Fruit fly (Drosophila melanogaster) Kc167 (cell line): ENCODE data around the gene CG13288.

ENCODE experiments used
- Myc ChIP-seq: fragments of >200 bp; optimal IDR thresholded peaks from 2 replicates; lab custom pipeline; 2017; ENCODE audit warnings: missing external identifiers
- Sin3A ChIP-seq: fragments of >200 bp; optimal IDR thresholded peaks from 2 replicates; lab custom pipeline; 2018; ENCODE audit warnings: missing external identifiers
- h ChIP-seq: fragments of >200 bp; optimal IDR thresholded peaks from 3 replicates; lab custom pipeline; 2018; ENCODE audit warnings: missing external identifiers
- insv ChIP-seq: fragments of >200 bp; optimal IDR thresholded peaks from 3 replicates; lab custom pipeline; 2018; ENCODE audit warnings: missing external identifiers
- psq ChIP-seq: fragments of >200 bp; optimal IDR thresholded peaks from 2 replicates; lab custom pipeline; 2017; ENCODE audit warnings: missing external identifiers
- ttk ChIP-seq: sonication (Bioruptor generic); optimal IDR thresholded peaks from 2 replicates; lab custom pipeline; 2017; ENCODE audit warnings: missing external identifiers

CG13288 gene

dm6 chr3L:5907077-5907476 lies at the start of gene CG13288:
Gene CG13288, plus strand, starts transcription at chr3L:5907381.
- TF ChIP-seq Myc (lab: Kevin White, UChicago) = no peak
- TF ChIP-seq Sin3A = no peak
- no peak for TF ChIP-seq insv (lab: Kevin White, UChicago)
- no peak for TF ChIP-seq psq (lab: Kevin White, UChicago)
- no peak for TF ChIP-seq ttk
- TF ChIP-seq h = no peak

dm6 chr3L:5859029-5859428 lies 48.2 kb upstream of the CG13288 start:
- TF ChIP-seq Myc (lab: Kevin White, UChicago) (no peak), h (no peak), insv (lab: Kevin White, UChicago) (no peak), Sin3A (no peak), psq (lab: Kevin White, UChicago) (no peak), ttk (no peak)

DNA sequence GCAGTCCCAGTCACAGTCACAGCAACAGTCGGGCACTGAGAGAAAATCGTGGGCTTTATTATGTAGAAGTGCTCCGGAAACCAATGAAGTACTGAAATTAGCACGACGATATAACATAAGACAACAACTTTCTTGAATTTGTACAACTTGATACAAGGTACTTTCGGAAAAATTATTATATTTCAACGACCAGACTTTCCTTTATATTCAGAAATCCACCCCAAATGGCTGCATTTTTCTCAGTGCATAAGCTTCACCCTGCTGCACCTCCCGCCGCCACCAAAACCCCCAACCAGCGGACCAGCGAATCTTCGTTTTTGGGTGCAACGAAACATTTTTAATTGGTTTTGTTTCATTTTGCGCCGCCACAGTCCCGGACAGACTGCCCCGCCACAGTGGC lies 44.2 kb upstream of the CG13288 start:
- no peak for TF ChIP-seq h
- TF ChIP-seq insv (lab: Kevin White, UChicago) = no peak
- TF ChIP-seq Myc (lab: Kevin White, UChicago) = no peak
- no peak for TF ChIP-seq psq (lab: Kevin White, UChicago)
- TF ChIP-seq Sin3A = no peak
- no peak for TF ChIP-seq ttk

DNA sequence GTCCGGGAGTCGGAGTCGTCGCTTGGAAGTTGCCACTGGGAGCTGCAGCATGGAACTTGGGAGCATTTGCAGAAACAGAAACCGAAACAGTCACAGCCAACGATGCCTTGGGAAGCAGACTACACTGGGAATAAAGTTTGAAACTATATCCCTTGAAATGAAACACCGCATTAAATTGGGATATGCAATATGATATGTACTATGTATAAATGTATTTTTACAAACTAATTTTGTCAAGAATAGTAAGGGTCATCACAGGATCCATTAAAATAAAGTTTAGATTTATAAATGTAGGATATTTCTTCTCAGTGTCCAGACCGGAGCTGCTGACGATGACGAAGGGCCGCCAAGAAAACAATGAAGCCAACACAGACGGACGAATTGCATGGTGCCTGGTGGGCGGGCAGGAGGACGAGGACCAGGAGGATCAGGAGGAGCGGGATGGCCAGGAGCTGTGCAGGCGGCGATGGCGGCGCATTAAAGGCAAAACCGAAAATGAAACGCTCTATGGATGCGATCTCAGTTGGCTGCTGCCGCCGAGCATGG lies 43.2 kb upstream of the CG13288 start:
- TF ChIP-seq ttk = no peak
- TF ChIP-seq h = no peak
- no peak for TF ChIP-seq insv (lab: Kevin White, UChicago)

dm6 chr3L:5866924-5867323 lies 40.3 kb upstream of the CG13288 start:
- TF ChIP-seq Myc (lab: Kevin White, UChicago) = no peak
- TF ChIP-seq ttk = no peak
- TF ChIP-seq h = no peak
- no peak for TF ChIP-seq Sin3A
- TF ChIP-seq insv (lab: Kevin White, UChicago) = no peak
- no peak for TF ChIP-seq psq (lab: Kevin White, UChicago)

DNA sequence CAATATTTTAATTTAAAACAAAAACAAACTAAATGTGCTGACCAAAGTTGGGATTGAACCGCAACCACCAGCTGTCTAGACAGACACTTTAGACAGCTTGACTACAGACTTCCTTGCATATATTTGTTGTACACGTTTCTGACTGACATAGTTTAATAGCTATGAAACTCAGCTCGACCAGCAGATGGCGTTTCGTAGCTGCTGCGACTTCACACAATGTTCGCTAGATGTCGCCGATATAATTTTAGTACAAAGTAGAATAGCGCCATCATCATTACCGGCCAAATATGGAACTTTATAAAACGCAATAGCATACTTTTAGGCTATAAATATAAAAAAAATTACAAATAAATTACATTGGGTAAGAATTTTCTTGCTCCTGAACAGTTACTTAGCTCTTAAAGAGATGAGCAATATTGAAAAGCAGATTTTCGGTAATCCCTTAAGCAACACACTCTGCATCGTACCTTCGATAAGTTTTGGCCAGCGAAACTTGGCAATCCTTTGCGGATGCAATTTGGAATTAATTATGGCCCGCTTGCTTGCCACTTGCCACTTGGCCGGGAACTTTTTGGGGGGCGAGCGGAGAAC lies 37.5 kb upstream of the CG13288 start:
- TF ChIP-seq Myc (lab: Kevin White, UChicago) (no peak), psq (lab: Kevin White, UChicago) (no peak), insv (lab: Kevin White, UChicago) (no peak), ttk (no peak), h (no peak), Sin3A (no peak)

DNA sequence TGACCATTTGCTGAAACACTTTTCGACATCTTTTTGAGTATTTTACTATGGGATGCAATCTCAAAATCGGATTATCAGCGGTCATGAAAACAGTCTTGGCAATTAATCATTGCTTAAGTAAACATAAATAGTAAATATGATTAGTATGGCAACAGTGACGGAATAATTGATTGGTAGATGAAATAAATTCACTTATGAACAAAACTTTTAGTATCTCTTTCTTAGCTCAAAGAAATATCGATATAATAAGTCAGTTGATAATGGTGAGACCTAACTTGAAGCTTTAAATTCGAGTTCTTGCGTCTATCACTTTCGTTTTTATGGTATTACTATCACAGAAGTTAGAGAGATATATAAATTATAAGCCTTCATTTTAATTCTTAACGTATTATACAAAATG lies 36.0 kb upstream of the CG13288 start, which contains the start of gene CG5568:
Gene CG5568 (plus strand): TSS at position 301 of the 400 bp plus-strand sequence.
- TF ChIP-seq h (no peak), psq (lab: Kevin White, UChicago) (no peak), Sin3A (no peak), Myc (lab: Kevin White, UChicago) (no peak), insv (lab: Kevin White, UChicago) (no peak), ttk (no peak)

DNA sequence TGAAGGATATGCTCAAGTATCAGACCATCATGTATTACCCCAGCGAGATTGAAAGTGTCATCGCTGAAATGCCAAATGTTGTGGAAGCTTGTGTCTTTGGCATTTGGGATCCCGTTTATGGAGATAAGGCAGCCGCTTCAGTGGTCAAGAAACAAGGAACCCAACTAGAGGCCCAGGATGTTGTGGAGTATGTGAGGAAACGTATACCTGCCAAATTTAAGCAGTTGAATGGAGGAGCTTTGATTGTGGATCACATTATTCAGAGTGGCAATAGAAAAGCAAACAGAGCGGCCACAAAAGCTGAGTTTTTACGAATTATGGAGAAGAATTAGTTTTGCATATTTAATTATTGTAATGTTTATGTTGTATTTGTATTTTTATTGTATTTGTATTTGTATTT lies 34.2 kb upstream of the CG13288 start, which contains the start of gene CG18586:
Gene CG18586 (plus strand): TSS at position 301 of the 400 bp plus-strand sequence.
- TF ChIP-seq Myc (lab: Kevin White, UChicago) (no peak), h (no peak), psq (lab: Kevin White, UChicago) (no peak), ttk (no peak), Sin3A (no peak), insv (lab: Kevin White, UChicago) (no peak)

DNA sequence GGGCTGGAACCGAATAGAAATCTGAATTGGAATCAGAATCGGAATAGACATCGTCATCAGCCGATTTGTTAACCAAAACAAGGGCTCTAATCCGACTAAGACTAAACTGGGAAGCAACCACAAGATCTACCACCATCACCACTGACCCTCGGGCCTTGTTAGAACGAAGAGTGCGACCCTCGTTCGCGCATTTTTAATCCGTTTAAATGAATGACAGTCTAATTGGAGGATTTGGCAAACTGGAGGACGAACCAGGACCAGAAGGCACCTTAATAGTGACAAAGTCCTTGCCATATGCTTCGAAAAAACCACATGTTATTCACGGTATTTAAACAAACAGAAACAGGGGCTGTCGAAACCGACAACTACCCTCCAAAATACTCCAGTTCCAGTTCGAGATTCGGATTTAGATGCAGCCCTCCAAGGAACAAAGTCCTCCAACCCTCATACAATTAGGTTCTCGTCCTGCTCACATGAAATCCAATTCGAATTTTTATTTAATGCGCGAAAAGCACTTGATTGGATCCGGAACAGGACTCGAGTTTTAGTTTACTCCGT lies 28.4 kb upstream of the CG13288 start:
- TF ChIP-seq h (no peak), Myc (lab: Kevin White, UChicago) (no peak), psq (lab: Kevin White, UChicago) (no peak), insv (lab: Kevin White, UChicago) (no peak), ttk (no peak), Sin3A (no peak)

DNA sequence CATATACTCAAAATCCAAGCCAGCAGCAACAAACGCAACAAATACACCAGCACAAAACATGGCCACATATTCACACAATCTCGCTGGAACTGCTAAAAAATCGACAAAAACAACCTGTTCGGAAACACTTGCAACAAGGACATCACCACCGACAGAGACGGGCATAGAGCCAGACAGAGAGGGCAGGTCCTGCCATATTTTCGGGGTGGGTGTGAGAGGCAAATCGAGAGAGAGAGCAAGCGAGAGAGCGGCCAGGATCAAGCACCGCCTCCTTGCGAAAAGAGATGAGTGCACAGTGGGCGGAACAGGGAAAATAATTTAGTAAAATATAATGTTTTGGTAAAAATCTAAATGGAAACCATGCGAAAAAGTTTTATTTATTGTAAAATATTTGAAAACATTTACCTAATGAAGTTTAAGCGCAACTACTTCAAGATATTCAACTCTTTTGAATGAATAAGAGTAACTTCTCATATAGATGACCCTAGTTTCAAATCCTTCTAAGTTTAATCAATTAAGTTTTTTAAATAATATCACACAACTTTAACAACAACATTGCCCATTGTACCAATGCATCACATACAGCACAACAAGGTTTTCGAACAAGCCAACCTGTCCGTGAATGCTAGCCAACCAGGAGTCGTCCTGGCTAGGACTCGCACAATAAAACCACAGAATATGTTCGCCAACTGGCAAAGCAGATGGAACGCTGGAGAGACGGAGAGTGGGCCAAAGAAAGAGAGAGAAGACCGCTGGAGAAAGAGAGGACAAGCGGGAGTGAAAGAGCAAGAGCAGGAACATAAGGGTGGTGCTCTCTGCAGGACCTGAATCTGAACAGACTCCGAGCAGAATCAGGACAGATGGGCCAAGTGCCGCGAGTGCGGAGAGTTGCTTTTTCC lies 25.6 kb upstream of the CG13288 start:
- TF ChIP-seq Sin3A (no peak), Myc (lab: Kevin White, UChicago) (no peak), ttk (no peak), insv (lab: Kevin White, UChicago) (no peak), h (no peak), psq (lab: Kevin White, UChicago) (no peak)

dm6 chr3L:5882209-5882403 lies 25.1 kb upstream of the CG13288 start, which contains the start of gene CG13287:
Gene CG13287, plus strand, starts transcription at chr3L:5882304.
- TF ChIP-seq ttk (no peak), Myc (lab: Kevin White, UChicago) (no peak), psq (lab: Kevin White, UChicago) (no peak), Sin3A (no peak), h (no peak), insv (lab: Kevin White, UChicago) (no peak)

dm6 chr3L:5884735-5885134 lies 22.4 kb upstream of the CG13288 start:
- TF ChIP-seq h = no peak
- TF ChIP-seq ttk = no peak
- TF ChIP-seq insv (lab: Kevin White, UChicago) = no peak
- TF ChIP-seq Sin3A = no peak
- no peak for TF ChIP-seq Myc (lab: Kevin White, UChicago)
- no peak for TF ChIP-seq psq (lab: Kevin White, UChicago)
